Worm (Caenorhabditis elegans) whole organism, L4 larva: ENCODE results near the gene col-157.

Experiments used
- ama-1 ChIP-seq: fragments of 150-350 bp; optimal IDR thresholded peaks from 2 replicates; lab custom pipeline; 2014; ENCODE audit warnings: inconsistent platforms, mixed read lengths
- lin-13 ChIP-seq: fragments of 150-350 bp; optimal IDR thresholded peaks from 2 replicates; lab custom pipeline; 2014; ENCODE audit warnings: missing biosample characterization, missing genetic modification reagents, missing genetic modification characterization
- lsy-2 ChIP-seq, 2 experiments: fragments of 150-350 bp in 1 of 2; sonication (generic microtip) in 1 of 2; optimal IDR thresholded peaks; 2 replicates each; lab custom pipeline; 2014 to 2017; ENCODE audit warnings: missing biosample characterization in 2 of 2, missing genetic modification characterization in 2 of 2
- nhr-76 ChIP-seq: fragments of 150-350 bp; optimal IDR thresholded peaks from 2 replicates; lab custom pipeline; 2014; ENCODE audit warnings: missing biosample characterization, missing genetic modification characterization
- pha-4 ChIP-seq, 2 experiments: fragments of 150-350 bp in 1 of 2; fragments of 200-800 bp in 1 of 2; sonication (Bioruptor generic) in 1 of 2; IDR thresholded peaks in 1 of 2; optimal IDR thresholded peaks in 1 of 2; 2 replicates each; pipeline versions ENCODE4 v1.3.6 to Lab custom; 2014 to 2022; ENCODE audit warnings: missing genetic modification characterization in 2 of 2, missing genetic modification reagents in 2 of 2, missing biosample characterization in 1 of 2, missing compliant biosample characterization in 1 of 2
- sdz-12 ChIP-seq: fragments of 200-800 bp; sonication (Bioruptor generic); optimal IDR thresholded peaks from 2 replicates; lab custom pipeline; 2018; ENCODE audit warnings: mild to moderate bottlenecking, missing genetic modification characterization, missing compliant biosample characterization
- unc-130 ChIP-seq: sonication (generic microtip); optimal IDR thresholded peaks from 2 replicates; lab custom pipeline; 2016; ENCODE audit warnings: missing genetic modification reagents, missing genetic modification characterization, missing compliant biosample characterization
- unc-62 ChIP-seq, 3 experiments: fragments of 150-350 bp in 1 of 3; sonication (generic microtip); optimal IDR thresholded peaks in 2 of 3; peaks in 1 of 3; 1 replicate in 1 of 3; 2 replicates in 2 of 3; lab custom pipeline; 2014 to 2017; ENCODE audit warnings: missing biosample characterization in 3 of 3, missing genetic modification characterization in 3 of 3, missing genetic modification reagents in 3 of 3, missing genotype in 1 of 3

- no peak for TF ChIP-seq unc-130 (GFP tag; lab: Kevin White, UChicago)
- TF ChIP-seq unc-62 (GFP tag; optimal IDR thresholded peaks at IDR 0.05 in 1 of 2; lab: Kevin White, UChicago): no peak
- TF ChIP-seq unc-62 (tag; optimal IDR thresholded peaks at IDR 0.05; lab: Kevin White, UChicago): no peak
- no peak for TF ChIP-seq nhr-76
- no peak for TF ChIP-seq lsy-2 (tag; optimal IDR thresholded peaks at IDR 0.05; lab: Kevin White, UChicago)
- TF ChIP-seq ama-1 (lab: Kevin White, UChicago): no peak
- no peak for TF ChIP-seq pha-4 (GFP tag; IDR thresholded peaks at IDR 0.05; lab: Robert Waterston, UW)
- peak; percentile 71 for TF ChIP-seq pha-4 (tag; optimal IDR thresholded peaks at IDR 0.05; lab: Kevin White, UChicago)
- TF ChIP-seq sdz-12 (GFP tag; lab: Kevin White, UChicago): no peak
- TF ChIP-seq lin-13 (GFP tag; lab: Kevin White, UChicago): no peak
These were observed 45.7 kb downstream of the col-157 start for ce11 chrV:11529541-11529940.
